Fruit fly (Drosophila melanogaster): Measurements from ENCODE around the gene S1P.
A peak's percentile ranks its signal among the peaks of the same experiment; 100 is the strongest.

Gene S1P

dm6 chr3L:21604265-21604664 lies 12.9 kb downstream of the S1P start (continued):
- TF ChIP-seq Trl (optimal IDR thresholded peaks at IDR 0.05) (peak; percentile 13 to 30), Trl (GFP tag; optimal IDR thresholded peaks at IDR 0.05) (peak; percentile 83), CG13296 (GFP tag; optimal IDR thresholded peaks at IDR 0.05) (no peak), E2f1 (GFP tag; IDR thresholded peaks at IDR 0.05) (peak; percentile 67; the same call in 1 of the 2 replicates), Spps (tag; optimal IDR thresholded peaks at IDR 0.05) (no peak), lmd (GFP tag; IDR thresholded peaks at IDR 0.05) (no peak; the same call in 1 of the 2 replicates), gfzf (GFP tag; optimal IDR thresholded peaks at IDR 0.05) (peak; percentile 1), CG14965 (GFP tag; optimal IDR thresholded peaks at IDR 0.05; ENCODE audit: borderline replicate concordance) (peak; percentile 39), CG8290 (GFP tag; optimal IDR thresholded peaks at IDR 0.05) (peak; percentile 72), CG8290 (tag; optimal IDR thresholded peaks at IDR 0.05) (no peak), Dp (GFP tag; optimal IDR thresholded peaks at IDR 0.05) (peak; percentile 57), her (GFP tag; optimal IDR thresholded peaks at IDR 0.05) (peak; percentile 51), fd64A (GFP tag; optimal IDR thresholded peaks at IDR 0.05) (no peak), Mes4 (GFP tag; optimal IDR thresholded peaks at IDR 0.05) (peak; percentile 60), CG4617 (GFP tag; optimal IDR thresholded peaks at IDR 0.05; ENCODE audit: borderline replicate concordance) (peak; percentile 46), CG2120 (GFP tag; optimal IDR thresholded peaks at IDR 0.05) (peak; percentile 64), Hr78 (GFP tag; optimal IDR thresholded peaks at IDR 0.05) (peak in 1 of 2 experiments; percentile 98), HLH4C (GFP tag; IDR thresholded peaks at IDR 0.05; ENCODE audit: partially characterized antibody) (0 out of 3 replicates have a peak, but pooled peaks have one; percentile 17), CG1832 (GFP tag; optimal IDR thresholded peaks at IDR 0.05) (no peak), Kr (GFP tag; optimal IDR thresholded peaks at IDR 0.05) (no peak), cas (GFP tag; IDR thresholded peaks at IDR 0.05) (no peak), ATbp (GFP tag; optimal IDR thresholded peaks at IDR 0.05) (no peak), CG6689 (GFP tag; IDR thresholded peaks at IDR 0.05) (no peak), sima (GFP tag; optimal IDR thresholded peaks at IDR 0.05) (no peak), CG12299 (tag; optimal IDR thresholded peaks at IDR 0.05) (no peak), Nf-YA (GFP tag; IDR thresholded peaks at IDR 0.05) (no peak), Xbp1 (GFP tag; optimal IDR thresholded peaks at IDR 0.05) (peak; percentile 84), CG2678 (tag; optimal IDR thresholded peaks at IDR 0.05) (no peak), CG15696 (tag; optimal IDR thresholded peaks at IDR 0.05) (peak; percentile 70), CG10366 (GFP tag; IDR thresholded peaks at IDR 0.05) (peak; percentile 51), CG16779 (GFP tag; IDR thresholded peaks at IDR 0.05) (0 out of 2 replicates have a peak, but pooled peaks have one; percentile 60), fu2 (GFP tag; optimal IDR thresholded peaks at IDR 0.05) (peak; percentile 27), sisA (GFP tag; IDR thresholded peaks at IDR 0.05) (peak; percentile 74), CG3838 (GFP tag; optimal IDR thresholded peaks at IDR 0.05) (no peak), CG8765 (GFP tag; IDR thresholded peaks at IDR 0.05) (peak; percentile 45; the same call in 1 of the 2 replicates), Hsf (GFP tag; optimal IDR thresholded peaks at IDR 0.05) (peak; percentile 78), al (GFP tag; IDR thresholded peaks at IDR 0.05) (peak; percentile 45; the same call in 1 of the 2 replicates), Lhr (GFP tag; optimal IDR thresholded peaks at IDR 0.05) (peak; percentile 87), Poxn (GFP tag; IDR thresholded peaks at IDR 0.05) (no peak), CG10543 (GFP tag; optimal IDR thresholded peaks at IDR 0.05) (no peak), tup (GFP tag; optimal IDR thresholded peaks at IDR 0.05) (no peak), Ada2b (GFP tag; IDR thresholded peaks at IDR 0.05) (0 out of 2 replicates have a peak, but pooled peaks have one; percentile 16)

dm6 chr3L:21602275-21602674 lies 14.9 kb downstream of the S1P start:
- TF ChIP-seq bsh (GFP tag; optimal IDR thresholded peaks at IDR 0.05) (peak in 1 of 2 experiments; percentile 16), Dad (GFP tag; optimal IDR thresholded peaks at IDR 0.05) (no peak)
